Fruit fly (Drosophila melanogaster): ENCODE data around the gene GatB.

The GatB gene

DNA sequence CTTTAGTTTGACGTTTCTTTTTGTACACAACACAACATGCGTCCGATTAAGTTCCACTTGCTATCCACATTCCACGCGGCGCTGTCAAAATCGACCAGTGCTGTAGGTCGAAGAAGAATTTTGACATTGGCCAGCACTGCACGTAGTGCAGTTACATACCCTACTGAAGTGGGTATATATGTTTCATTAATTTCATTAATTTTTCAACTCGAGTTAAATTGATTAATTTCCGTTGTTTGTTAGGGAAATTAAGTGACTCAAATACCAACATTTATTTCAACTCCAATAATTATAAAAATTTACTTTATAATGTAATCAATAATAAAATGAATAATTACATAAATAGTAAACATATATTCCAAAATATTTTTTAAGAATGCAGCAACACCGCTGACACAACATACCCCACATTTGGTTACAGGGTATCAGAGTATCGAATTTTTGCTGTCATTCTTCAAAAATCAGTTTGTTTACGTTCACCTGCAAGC, 21.1 kb downstream of the GatB start, which contains the start of the genes eIF4EHP and CG18428:
eIF4EHP (minus strand) TSS at position 59 of the 488 bp plus-strand sequence.
CG18428 (plus strand) TSS at position 435 of the 488 bp plus-strand sequence.
- TF ChIP-seq gl (tag; optimal IDR thresholded peaks at IDR 0.05) (peak; percentile 94), CG4496 (GFP tag; IDR thresholded peaks at IDR 0.05) (no peak), CG12605 (GFP tag; IDR thresholded peaks at IDR 0.05) (no peak; the same call in 1 of the 2 replicates), rn (GFP tag; IDR thresholded peaks at IDR 0.05) (no peak), Snoo (tag; optimal IDR thresholded peaks at IDR 0.05) (peak; percentile 99), EcR (GFP tag; optimal IDR thresholded peaks at IDR 0.05) (peak; percentile 78), CG10348 (GFP tag; IDR thresholded peaks at IDR 0.05) (no peak), CG17806 (tag; optimal IDR thresholded peaks at IDR 0.05) (peak; percentile 100), CG13204 (GFP tag; optimal IDR thresholded peaks at IDR 0.05) (peak; percentile 98), D1 (tag; optimal IDR thresholded peaks at IDR 0.05) (peak; percentile 100), Pif1A (GFP tag; optimal IDR thresholded peaks at IDR 0.05) (peak; percentile 97), fd96Ca (GFP tag; IDR thresholded peaks at IDR 0.05) (0 out of 3 replicates have a peak, but pooled peaks have one; percentile 93), CG32121 (GFP tag; IDR thresholded peaks at IDR 0.05) (no peak), Ets98B (GFP tag; IDR thresholded peaks at IDR 0.05) (no peak), Pif1B (GFP tag; optimal IDR thresholded peaks at IDR 0.05) (peak; percentile 90), CG8301 (tag; optimal IDR thresholded peaks at IDR 0.05) (peak; percentile 100), CG34367 (tag; optimal IDR thresholded peaks at IDR 0.05) (peak; percentile 99), CG15710 (tag; optimal IDR thresholded peaks at IDR 0.05) (peak; percentile 100), CG8159 (tag; optimal IDR thresholded peaks at IDR 0.05) (peak; percentile 100), CG9948 (tag; optimal IDR thresholded peaks at IDR 0.05) (peak; percentile 100), CG14655 (GFP tag; optimal IDR thresholded peaks at IDR 0.05) (peak; percentile 100)

- no peak for TF ChIP-seq CG14655 (GFP tag; optimal IDR thresholded peaks at IDR 0.05)
- no peak for TF ChIP-seq gl (tag; optimal IDR thresholded peaks at IDR 0.05)
- TF ChIP-seq CG15710 (tag; optimal IDR thresholded peaks at IDR 0.05), result no peak
- TF ChIP-seq CG17806 (tag; optimal IDR thresholded peaks at IDR 0.05), result no peak
- no peak for TF ChIP-seq EcR (GFP tag; optimal IDR thresholded peaks at IDR 0.05)
- no peak for TF ChIP-seq CG12605 (GFP tag; IDR thresholded peaks at IDR 0.05)
- no peak for TF ChIP-seq CG9948 (tag; optimal IDR thresholded peaks at IDR 0.05)
- no peak for TF ChIP-seq CG34367 (tag; optimal IDR thresholded peaks at IDR 0.05)
- no peak for TF ChIP-seq CG13204 (GFP tag; optimal IDR thresholded peaks at IDR 0.05)
- no peak for TF ChIP-seq CG4496 (GFP tag; IDR thresholded peaks at IDR 0.05)
- TF ChIP-seq CG8159 (tag; optimal IDR thresholded peaks at IDR 0.05), result no peak
- TF ChIP-seq CG32121 (GFP tag; IDR thresholded peaks at IDR 0.05), result no peak
- no peak for TF ChIP-seq Ets98B (GFP tag; IDR thresholded peaks at IDR 0.05)
- no peak for TF ChIP-seq fd96Ca (GFP tag; IDR thresholded peaks at IDR 0.05)
Observed at dm6 chr3R:24106879-24107441, 23.1 kb downstream of the GatB start, which contains the start of gene CG10694. Gene CG10694 (plus strand): TSS chr3R:24107391.

DNA sequence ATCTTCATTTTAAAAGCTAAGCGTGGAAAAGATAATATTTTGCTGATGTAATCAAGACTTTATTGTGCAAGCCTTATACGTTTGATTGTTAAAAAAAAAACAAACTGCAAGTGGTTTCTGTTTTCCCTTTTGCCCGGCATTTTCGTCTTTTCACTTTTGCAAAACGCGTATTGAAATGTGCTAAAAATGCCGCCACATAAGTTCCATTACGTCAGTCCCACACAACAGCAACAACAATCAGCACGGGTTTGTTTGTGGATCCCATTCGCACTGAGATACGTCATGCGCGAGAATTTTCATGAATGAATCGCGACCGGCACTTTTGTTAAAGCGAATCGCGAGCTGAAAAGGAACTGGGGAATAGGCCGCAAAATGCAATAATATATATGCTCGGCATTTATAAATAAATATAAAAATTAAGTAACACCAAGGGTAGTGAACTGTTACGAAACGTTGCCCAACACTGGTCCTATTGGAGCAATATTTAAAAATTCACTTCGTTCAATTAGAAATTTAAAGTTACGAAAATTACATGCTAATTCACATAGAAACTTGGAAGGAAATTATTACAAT, 23.9 kb downstream of the GatB start:
- TF ChIP-seq CG15710 (tag; optimal IDR thresholded peaks at IDR 0.05) (peak; percentile 1), CG17806 (tag; optimal IDR thresholded peaks at IDR 0.05) (peak; percentile 41), CG8159 (tag; optimal IDR thresholded peaks at IDR 0.05) (peak; percentile 10), Pif1B (GFP tag; optimal IDR thresholded peaks at IDR 0.05) (peak; percentile 82), CG8301 (tag; optimal IDR thresholded peaks at IDR 0.05) (peak; percentile 46), Pif1A (GFP tag; optimal IDR thresholded peaks at IDR 0.05) (peak; percentile 79), EcR (GFP tag; optimal IDR thresholded peaks at IDR 0.05) (peak; percentile 94), Snoo (tag; optimal IDR thresholded peaks at IDR 0.05) (peak; percentile 47), CG34367 (tag; optimal IDR thresholded peaks at IDR 0.05) (peak; percentile 5), CG4496 (GFP tag; IDR thresholded peaks at IDR 0.05) (no peak), CG12605 (GFP tag; IDR thresholded peaks at IDR 0.05) (no peak), Ets98B (GFP tag; IDR thresholded peaks at IDR 0.05) (no peak), CG14655 (GFP tag; optimal IDR thresholded peaks at IDR 0.05) (peak; percentile 17)

- TF ChIP-seq CG34367 (tag; optimal IDR thresholded peaks at IDR 0.05), result peak; percentile 10
- TF ChIP-seq EcR (GFP tag; optimal IDR thresholded peaks at IDR 0.05), result peak; percentile 15
- TF ChIP-seq D1 (tag; optimal IDR thresholded peaks at IDR 0.05), result peak; percentile 75
- peak; percentile 12 for TF ChIP-seq CG8159 (tag; optimal IDR thresholded peaks at IDR 0.05)
- no peak for TF ChIP-seq fd96Ca (GFP tag; IDR thresholded peaks at IDR 0.05)
- no peak for TF ChIP-seq CG12605 (GFP tag; IDR thresholded peaks at IDR 0.05)
- no peak for TF ChIP-seq CG14655 (GFP tag; optimal IDR thresholded peaks at IDR 0.05)
- no peak for TF ChIP-seq CG10348 (GFP tag; IDR thresholded peaks at IDR 0.05)
- TF ChIP-seq Ets98B (GFP tag; IDR thresholded peaks at IDR 0.05), result no peak
- no peak for TF ChIP-seq CG9948 (tag; optimal IDR thresholded peaks at IDR 0.05)
- no peak for TF ChIP-seq CG8301 (tag; optimal IDR thresholded peaks at IDR 0.05)
- TF ChIP-seq rn (GFP tag; IDR thresholded peaks at IDR 0.05), result no peak
- no peak for TF ChIP-seq CG13204 (GFP tag; optimal IDR thresholded peaks at IDR 0.05)
- no peak for TF ChIP-seq Pif1B (GFP tag; optimal IDR thresholded peaks at IDR 0.05)
- no peak for TF ChIP-seq CG15710 (tag; optimal IDR thresholded peaks at IDR 0.05)
- no peak for TF ChIP-seq CG17806 (tag; optimal IDR thresholded peaks at IDR 0.05)
- TF ChIP-seq gl (tag; optimal IDR thresholded peaks at IDR 0.05), result no peak
- TF ChIP-seq Pif1A (GFP tag; optimal IDR thresholded peaks at IDR 0.05), result no peak
- no peak for TF ChIP-seq CG32121 (GFP tag; IDR thresholded peaks at IDR 0.05)
- TF ChIP-seq Snoo (tag; optimal IDR thresholded peaks at IDR 0.05), result peak; percentile 22
- no peak for TF ChIP-seq CG4496 (GFP tag; IDR thresholded peaks at IDR 0.05)
Observed at dm6 chr3R:24105312-24105902, 24.6 kb downstream of the GatB start, which contains the start of gene Syx1A. Gene Syx1A (minus strand): TSS chr3R:24105763.

Data from whole organism, pupa.